Worm (Caenorhabditis elegans) whole organism, midembryonic: ENCODE results near the gene ins-1.

Source experiments
- T22C8.4 ChIP-seq: fragments of 200-800 bp; sonication (Bioruptor generic); IDR thresholded peaks from 2 replicates; pipeline ENCODE4 v1.3.6; 2022; ENCODE audit warnings: missing genetic modification characterization, missing compliant biosample characterization
- cog-1 ChIP-seq: sonication (generic microtip); optimal IDR thresholded peaks from 2 replicates; lab custom pipeline; 2016; ENCODE audit warnings: missing genetic modification characterization, missing compliant biosample characterization
- flt-1 ChIP-seq: fragments of 200-800 bp; sonication (Bioruptor generic); IDR thresholded peaks from 2 replicates; pipeline ENCODE4 v1.3.6; 2022; ENCODE audit warnings: missing genetic modification characterization, missing compliant biosample characterization
- klf-2 ChIP-seq: fragments of 200-800 bp; sonication (Bioruptor generic); conservative IDR thresholded peaks from 2 replicates; pipeline ENCODE4 v1.3.6; 2022; ENCODE audit warnings: missing genetic modification reagents, missing genetic modification characterization, missing compliant biosample characterization
- med-1 ChIP-seq: sonication (generic microtip); optimal IDR thresholded peaks from 2 replicates; lab custom pipeline; 2017; ENCODE audit warnings: missing genetic modification characterization, mild to moderate bottlenecking, missing compliant biosample characterization, antibody characterized with exemption, missing genetic modification reagents; ENCODE audit not compliant: insufficient read depth
- ref-1 ChIP-seq: fragments of 200-800 bp; sonication (Bioruptor generic); conservative IDR thresholded peaks from 2 replicates; pipeline ENCODE4 v1.3.6; 2022; ENCODE audit warnings: missing genetic modification reagents, missing genetic modification characterization, missing compliant biosample characterization
- tab-1 ChIP-seq: fragments of 200-800 bp; sonication (Bioruptor generic); IDR thresholded peaks from 2 replicates; pipeline ENCODE4 v1.3.6; 2022; ENCODE audit warnings: missing genetic modification characterization, missing compliant biosample characterization
- ztf-23 ChIP-seq: fragments of 200-800 bp; sonication (Bioruptor generic); IDR thresholded peaks from 2 replicates; pipeline ENCODE4 v1.3.6; 2022; ENCODE audit warnings: missing genetic modification reagents, missing genetic modification characterization, missing compliant biosample characterization
- ztf-29 ChIP-seq: fragments of 200-800 bp; sonication (Bioruptor generic); IDR thresholded peaks from 2 replicates; pipeline ENCODE4 v1.3.6; 2022; ENCODE audit warnings: missing genetic modification reagents, missing genetic modification characterization, missing compliant biosample characterization

ins-1 gene

ce11 chrIV:10483607-10484117, 47.2 kb downstream of the ins-1 start, which contains the start of the genes F01D4.5 and ced-5:
F01D4.5 (minus strand) TSS chrIV:10483657.
ced-5 (plus strand) TSS chrIV:10484110.
- 0 out of 2 replicates have a peak, but pooled peaks have one; percentile 18 for TF ChIP-seq T22C8.4
- TF ChIP-seq med-1 (GFP tag; lab: Kevin White, UChicago), result no peak
- TF ChIP-seq klf-2 (GFP tag; lab: Robert Waterston, UW), result no peak
- no peak for TF ChIP-seq ztf-29 (GFP tag; lab: Robert Waterston, UW)
- TF ChIP-seq cog-1 (tag; lab: Kevin White, UChicago), result peak; percentile 64
- no peak for TF ChIP-seq tab-1 (GFP tag; lab: Robert Waterston, UW)
- TF ChIP-seq flt-1 (GFP tag; lab: Robert Waterston, UW), result peak; percentile 83
- no peak for TF ChIP-seq ref-1 (GFP tag; lab: Robert Waterston, UW)
- peak; percentile 42; the same call in 1 of the 2 replicates for TF ChIP-seq ztf-23 (GFP tag; lab: Robert Waterston, UW)
